Worm (Caenorhabditis elegans) whole organism, dauer: ENCODE results near the gene cyp-33E2.

ENCODE experiments used
- unc-62 ChIP-seq: sonication (generic microtip); optimal IDR thresholded peaks from 2 replicates; lab custom pipeline; 2017; ENCODE audit warnings: missing biosample characterization, missing genetic modification reagents, missing genetic modification characterization

Gene cyp-33E2

ce11 chrIV:8611886-8612542, at the start of gene cyp-33E2, which contains the start of gene F42A9.17:
Gene cyp-33E2 (plus strand): TSS chrIV:8612334.
Gene F42A9.17 (minus strand): TSS chrIV:8611936.
- no peak for TF ChIP-seq unc-62 (GFP tag; lab: Kevin White, UChicago)

ce11 chrIV:8570253-8570652, 41.9 kb upstream of the cyp-33E2 start, which contains the start of gene Y59H11AM.4:
Gene Y59H11AM.4 (minus strand): TSS chrIV:8570353.
- no peak for TF ChIP-seq unc-62 (GFP tag; lab: Kevin White, UChicago)

ce11 chrIV:8570719-8571118, 41.4 kb upstream of the cyp-33E2 start:
- TF ChIP-seq unc-62 (GFP tag; lab: Kevin White, UChicago): no peak

- no peak for TF ChIP-seq unc-62 (GFP tag; lab: Kevin White, UChicago)
Measured at ce11 chrIV:8571138-8571537, 41.0 kb upstream of the cyp-33E2 start, which contains the start of gene Y59H11AM.1. Gene Y59H11AM.1 (plus strand): TSS chrIV:8571438.

- TF ChIP-seq unc-62 (GFP tag; lab: Kevin White, UChicago): no peak
Measured at ce11 chrIV:8585076-8586033, 26.8 kb upstream of the cyp-33E2 start, which contains the start of gene catp-7. Gene catp-7 (plus strand): TSS chrIV:8585983.

ce11 chrIV:8587057-8587456, 25.1 kb upstream of the cyp-33E2 start:
- TF ChIP-seq unc-62 (GFP tag; lab: Kevin White, UChicago): no peak

ce11 chrIV:8587605-8588004, 24.5 kb upstream of the cyp-33E2 start:
- TF ChIP-seq unc-62 (GFP tag; lab: Kevin White, UChicago): no peak

- TF ChIP-seq unc-62 (GFP tag; lab: Kevin White, UChicago): no peak
Measured at ce11 chrIV:8595317-8595716, 16.8 kb upstream of the cyp-33E2 start, which contains the start of gene Y59H11AR.3. Gene Y59H11AR.3 (minus strand): TSS chrIV:8595417.

- TF ChIP-seq unc-62 (GFP tag; lab: Kevin White, UChicago): no peak
Measured at ce11 chrIV:8595767-8596166, 16.4 kb upstream of the cyp-33E2 start, which contains the start of gene clec-181. Gene clec-181 (plus strand): TSS chrIV:8596067.

ce11 chrIV:8597504-8597903, 14.6 kb upstream of the cyp-33E2 start:
- TF ChIP-seq unc-62 (GFP tag; lab: Kevin White, UChicago): no peak

ce11 chrIV:8600712-8601330, 11.3 kb upstream of the cyp-33E2 start, which contains the start of gene Y59H11AR.4:
Gene Y59H11AR.4 (minus strand): TSS chrIV:8600762.
- TF ChIP-seq unc-62 (GFP tag; lab: Kevin White, UChicago): no peak

ce11 chrIV:8602877-8603276, 9.3 kb upstream of the cyp-33E2 start, which contains the start of gene Y59H11AR.10:
Gene Y59H11AR.10 (plus strand): TSS chrIV:8603177.
- no peak for TF ChIP-seq unc-62 (GFP tag; lab: Kevin White, UChicago)

ce11 chrIV:8605217-8605616, 6.9 kb upstream of the cyp-33E2 start:
- no peak for TF ChIP-seq unc-62 (GFP tag; lab: Kevin White, UChicago)

ce11 chrIV:8608204-8608603, 3.9 kb upstream of the cyp-33E2 start:
- TF ChIP-seq unc-62 (GFP tag; lab: Kevin White, UChicago): no peak

- no peak for TF ChIP-seq unc-62 (GFP tag; lab: Kevin White, UChicago)
Measured at ce11 chrIV:8608934-8609333, 3.2 kb upstream of the cyp-33E2 start, which contains the start of gene F42A9.6. Gene F42A9.6 (plus strand): TSS chrIV:8609234.
